Worm (Caenorhabditis elegans): Measurements from ENCODE around the gene B0252.8.

The B0252.8 gene

DNA sequence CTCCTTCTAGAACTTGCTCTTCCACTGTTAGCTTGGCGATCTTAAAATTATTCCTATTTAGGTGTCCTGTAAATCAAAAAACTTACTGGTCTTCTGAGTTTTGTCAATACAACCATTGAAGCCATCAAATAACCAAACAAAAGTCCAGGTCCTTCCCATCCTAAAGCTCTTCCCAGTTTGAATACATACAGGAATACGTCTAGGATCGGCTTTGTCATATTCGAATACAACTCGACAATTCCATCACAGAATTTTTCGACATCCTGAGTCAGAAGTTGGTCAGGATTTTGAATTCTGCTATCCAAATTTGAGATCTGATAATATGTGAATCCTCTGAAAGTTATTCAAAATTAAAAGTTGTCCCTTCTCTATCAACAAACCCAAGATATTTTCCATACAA, 33.6 kb upstream of the B0252.8 start:
- no peak for TF ChIP-seq nhr-28 (tag; optimal IDR thresholded peaks at IDR 0.05)
- no peak for TF ChIP-seq ceh-39 (tag; optimal IDR thresholded peaks at IDR 0.05)
- TF ChIP-seq sem-2 (GFP tag; optimal IDR thresholded peaks at IDR 0.05) = no peak
- TF ChIP-seq lsy-2 (tag; optimal IDR thresholded peaks at IDR 0.05) = no peak
- no peak for TF ChIP-seq unc-120 (tag; optimal IDR thresholded peaks at IDR 0.05; ENCODE audit: poor library complexity, severe bottlenecking)
- no peak for TF ChIP-seq lin-32 (GFP tag; optimal IDR thresholded peaks at IDR 0.05)
- TF ChIP-seq bed-3 (GFP tag; optimal IDR thresholded peaks at IDR 0.05) = no peak
- TF ChIP-seq unc-62 (GFP tag; optimal IDR thresholded peaks at IDR 0.05) = no peak
- no peak for TF ChIP-seq pha-4 (tag; optimal IDR thresholded peaks at IDR 0.05)
- no peak for TF ChIP-seq mls-2 (tag; optimal IDR thresholded peaks at IDR 0.05)

- TF ChIP-seq ztf-11 (tag; optimal IDR thresholded peaks at IDR 0.05) (no peak), sem-2 (GFP tag; optimal IDR thresholded peaks at IDR 0.05) (no peak), hlh-1 (tag; optimal IDR thresholded peaks at IDR 0.05) (no peak), ceh-39 (tag; optimal IDR thresholded peaks at IDR 0.05) (no peak), unc-39 (tag; optimal IDR thresholded peaks at IDR 0.05) (no peak), ceh-43 (GFP tag; optimal IDR thresholded peaks at IDR 0.05) (no peak), elt-3 (tag; optimal IDR thresholded peaks at IDR 0.05) (no peak), mep-1 (tag; optimal IDR thresholded peaks at IDR 0.05) (no peak)
These were observed 32.2 kb upstream of the B0252.8 start, which contains the start of gene pmp-1 for ce11 chrII:6883716-6884115. pmp-1 (minus strand) TSS chrII:6883754.

DNA sequence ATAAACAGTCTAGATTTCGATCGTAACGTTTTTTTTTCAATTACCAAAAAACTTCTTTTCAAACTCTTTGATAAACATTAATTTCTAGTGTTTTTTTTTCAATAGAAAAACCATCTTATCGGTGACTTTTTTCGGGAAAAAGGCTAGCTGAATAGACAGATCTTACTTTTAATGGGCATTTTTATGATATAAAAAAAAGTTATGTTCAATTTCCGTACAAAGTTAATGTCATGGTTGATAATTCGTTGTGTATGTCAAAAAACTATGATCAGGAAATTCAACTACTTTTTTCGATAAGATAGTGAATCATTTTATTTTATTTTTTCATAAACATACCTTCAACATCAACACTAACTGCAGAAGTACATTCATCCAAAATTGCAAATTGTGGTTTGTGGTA, 31.4 kb upstream of the B0252.8 start:
- TF ChIP-seq hlh-1 (tag; optimal IDR thresholded peaks at IDR 0.05) = no peak
- TF ChIP-seq nhr-12 (tag; optimal IDR thresholded peaks at IDR 0.05) = no peak
- no peak for TF ChIP-seq lsy-2 (tag; optimal IDR thresholded peaks at IDR 0.05)
- no peak for TF ChIP-seq cnd-1 (tag; optimal IDR thresholded peaks at IDR 0.05)
- no peak for TF ChIP-seq mep-1 (tag; optimal IDR thresholded peaks at IDR 0.05)
- no peak for TF ChIP-seq nhr-28 (tag; optimal IDR thresholded peaks at IDR 0.05)
- TF ChIP-seq lin-32 (GFP tag; optimal IDR thresholded peaks at IDR 0.05) = no peak

ce11 chrII:6887319-6888005, 28.5 kb upstream of the B0252.8 start, which contains the start of gene pmp-2:
pmp-2 (minus strand) TSS chrII:6887805.
- TF ChIP-seq ham-2 (GFP tag; optimal IDR thresholded peaks at IDR 0.05) (no peak), elt-1 (tag; optimal IDR thresholded peaks at IDR 0.05; ENCODE audit: borderline replicate concordance, insufficient read depth) (no peak), bed-3 (GFP tag; optimal IDR thresholded peaks at IDR 0.05) (no peak)

DNA sequence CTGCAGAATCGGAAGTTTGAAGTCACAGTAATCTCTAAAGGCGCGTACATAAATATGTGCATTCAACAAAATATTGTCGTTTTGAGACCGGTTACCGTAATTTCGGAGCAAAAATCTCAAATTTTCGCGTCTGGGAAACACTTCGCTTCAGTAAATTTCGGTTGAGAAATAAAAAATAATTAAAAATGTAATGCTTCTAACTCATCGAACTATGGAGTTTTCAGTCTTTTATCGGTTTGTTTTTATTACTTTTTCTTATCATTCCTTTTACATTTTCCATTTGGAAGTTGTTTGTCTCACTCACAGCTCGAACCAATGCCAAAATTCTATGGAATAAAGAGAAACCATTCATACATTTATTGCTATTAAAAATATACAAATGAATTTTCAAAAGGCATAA, 27.8 kb upstream of the B0252.8 start:
- no peak for TF ChIP-seq ces-1 (GFP tag; optimal IDR thresholded peaks at IDR 0.05)
- no peak for TF ChIP-seq unc-39 (tag; optimal IDR thresholded peaks at IDR 0.05)
- TF ChIP-seq bed-3 (GFP tag; optimal IDR thresholded peaks at IDR 0.05) = no peak
- TF ChIP-seq unc-120 (tag; optimal IDR thresholded peaks at IDR 0.05; ENCODE audit: poor library complexity, severe bottlenecking) = no peak
- TF ChIP-seq ztf-11 (tag; optimal IDR thresholded peaks at IDR 0.05) = no peak
- TF ChIP-seq ham-2 (GFP tag; optimal IDR thresholded peaks at IDR 0.05) = no peak
- TF ChIP-seq ceh-43 (GFP tag; optimal IDR thresholded peaks at IDR 0.05) = no peak
- no peak for TF ChIP-seq hlh-1 (tag; optimal IDR thresholded peaks at IDR 0.05)
- no peak for TF ChIP-seq lin-13 (tag; optimal IDR thresholded peaks at IDR 0.05)
- TF ChIP-seq blmp-1 (tag; optimal IDR thresholded peaks at IDR 0.05) = no peak
- no peak for TF ChIP-seq sptf-1 (tag; optimal IDR thresholded peaks at IDR 0.05)
- no peak for TF ChIP-seq nhr-76 (tag; optimal IDR thresholded peaks at IDR 0.05)
- no peak for TF ChIP-seq zip-8 (tag; optimal IDR thresholded peaks at IDR 0.05)
- no peak for TF ChIP-seq mab-5 (tag; optimal IDR thresholded peaks at IDR 0.05)
- TF ChIP-seq cnd-1 (tag; optimal IDR thresholded peaks at IDR 0.05) = no peak
- no peak for TF ChIP-seq mep-1 (tag; optimal IDR thresholded peaks at IDR 0.05)
- no peak for TF ChIP-seq ceh-39 (tag; optimal IDR thresholded peaks at IDR 0.05)

DNA sequence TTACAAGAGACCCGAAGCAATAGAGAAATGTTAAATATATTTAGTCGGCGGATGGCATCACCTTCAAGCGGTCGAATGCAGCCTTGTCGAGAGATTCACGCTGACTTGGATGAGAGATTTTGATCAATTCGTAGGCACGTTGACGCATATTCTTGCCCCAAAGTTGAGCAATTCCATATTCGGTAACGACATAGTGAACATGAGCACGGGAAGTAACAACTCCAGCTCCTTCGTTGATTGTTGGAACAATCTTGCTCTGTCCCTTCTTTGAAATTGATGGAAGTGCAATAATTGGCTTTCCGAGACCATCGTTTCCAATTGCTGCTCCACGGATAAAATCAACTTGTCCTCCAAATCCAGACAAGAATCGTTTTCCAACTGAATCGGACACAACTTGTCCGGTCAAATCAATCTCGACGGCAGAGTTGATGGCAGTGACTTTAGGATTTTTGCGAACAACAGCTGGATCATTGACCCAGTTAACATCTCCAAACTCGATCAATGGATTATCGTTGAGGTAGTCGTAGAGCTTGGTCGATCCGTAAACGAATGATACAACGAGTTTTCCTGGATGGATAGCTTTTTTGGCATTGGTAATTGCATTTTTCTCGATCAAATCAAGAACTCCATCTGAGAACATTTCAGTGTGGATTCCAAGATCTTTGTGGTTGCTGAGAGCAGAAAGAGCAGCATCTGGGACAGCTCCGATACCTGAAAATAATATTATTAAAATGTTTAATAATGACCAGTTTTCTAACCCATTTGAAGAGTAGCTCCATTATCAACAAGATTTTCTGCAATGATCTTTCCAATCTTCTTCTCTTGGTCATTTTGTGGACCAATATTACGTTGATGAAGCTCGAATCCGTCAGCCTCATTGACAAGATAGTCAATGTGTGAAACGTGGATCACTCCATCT, 27.0 kb upstream of the B0252.8 start:
- TF ChIP-seq snpc-4 (tag; optimal IDR thresholded peaks at IDR 0.05) (no peak), flh-1 (GFP tag; optimal IDR thresholded peaks at IDR 0.05) (no peak)
